Worm (Caenorhabditis elegans) whole organism, L1 larva: ENCODE results near the gene T01D3.3.
A peak's percentile ranks its signal among the peaks of the same experiment; 100 is the strongest.

Experiments used
- C04F5.9 ChIP-seq: sonication (generic microtip); optimal IDR thresholded peaks from 2 replicates; lab custom pipeline; 2016; ENCODE audit warnings: missing genetic modification characterization, missing compliant biosample characterization
- F16B12.6 ChIP-seq: fragments of 150-350 bp; optimal IDR thresholded peaks from 2 replicates; lab custom pipeline; 2014; ENCODE audit warnings: missing biosample characterization, missing genetic modification characterization
- Y116A8C.19 ChIP-seq: sonication (generic microtip); optimal IDR thresholded peaks from 2 replicates; lab custom pipeline; 2016; ENCODE audit warnings: missing compliant biosample characterization, missing genetic modification characterization, borderline replicate concordance
- blmp-1 ChIP-seq: fragments of 150-350 bp; optimal IDR thresholded peaks from 2 replicates; lab custom pipeline; 2014; ENCODE audit warnings: missing biosample characterization, missing genetic modification characterization
- ceh-63 ChIP-seq: fragments of 200-800 bp; sonication (Bioruptor generic); optimal IDR thresholded peaks from 2 replicates; lab custom pipeline; 2018; ENCODE audit warnings: mild to moderate bottlenecking, missing genetic modification characterization, missing compliant biosample characterization
- ceh-8 ChIP-seq: fragments of 200-800 bp; sonication (Bioruptor generic); optimal IDR thresholded peaks from 2 replicates; lab custom pipeline; 2018; ENCODE audit warnings: mild to moderate bottlenecking, missing genetic modification characterization, moderate library complexity, missing compliant biosample characterization
- ceh-82 ChIP-seq, 3 experiments: fragments of 150-350 bp in 1 of 3; sonication (generic microtip) in 2 of 3; optimal IDR thresholded peaks; 2 replicates each; lab custom pipeline; 2014 to 2017; ENCODE audit warnings: missing biosample characterization in 3 of 3, missing genetic modification characterization in 3 of 3
- ceh-90 ChIP-seq: sonication (generic microtip); optimal IDR thresholded peaks from 2 replicates; lab custom pipeline; 2016; ENCODE audit warnings: missing genetic modification characterization, missing compliant biosample characterization
- efl-1 ChIP-seq, 4 experiments: fragments of 150-350 bp; optimal IDR thresholded peaks in 3 of 4; peaks in 1 of 4; 1 replicate in 1 of 4; 2 replicates in 3 of 4; lab custom pipeline; 2014; ENCODE audit warnings: missing biosample characterization in 2 of 4, missing genetic modification characterization in 2 of 4, missing genetic modification reagents in 2 of 4
- efl-3 ChIP-seq: fragments of 200-800 bp; sonication (Bioruptor generic); optimal IDR thresholded peaks from 2 replicates; lab custom pipeline; 2018; ENCODE audit warnings: mild to moderate bottlenecking, missing genetic modification characterization, missing compliant biosample characterization
- egl-27 ChIP-seq, 2 experiments: fragments of 150-350 bp in 1 of 2; sonication (generic microtip); optimal IDR thresholded peaks; 3 replicates each; lab custom pipeline; 2017 to 2018; ENCODE audit warnings: missing biosample characterization in 2 of 2, missing genetic modification characterization in 2 of 2, missing genetic modification reagents in 2 of 2
- ets-5 ChIP-seq: fragments of 200-800 bp; sonication (Bioruptor generic); IDR thresholded peaks from 2 replicates; pipeline ENCODE4 v1.3.6; 2022; ENCODE audit warnings: missing genetic modification characterization, missing compliant biosample characterization
- fkh-10 ChIP-seq: sonication (generic microtip); optimal IDR thresholded peaks from 2 replicates; lab custom pipeline; 2017; ENCODE audit warnings: missing biosample characterization, missing genetic modification reagents, missing genetic modification characterization
- fkh-4 ChIP-seq: sonication (generic microtip); optimal IDR thresholded peaks from 2 replicates; lab custom pipeline; 2016; ENCODE audit warnings: missing compliant biosample characterization, missing genetic modification characterization, borderline replicate concordance
- fkh-8 ChIP-seq: sonication (generic microtip); optimal IDR thresholded peaks from 2 replicates; lab custom pipeline; 2016; ENCODE audit warnings: mild to moderate bottlenecking, missing genetic modification characterization, missing compliant biosample characterization
- fos-1 ChIP-seq: fragments of 150-350 bp; optimal IDR thresholded peaks from 2 replicates; lab custom pipeline; 2014; ENCODE audit warnings: missing biosample characterization, missing genetic modification characterization
- hlh-4 ChIP-seq: sonication (generic microtip); optimal IDR thresholded peaks from 2 replicates; lab custom pipeline; 2016; ENCODE audit warnings: mild to moderate bottlenecking, missing genetic modification characterization, missing compliant biosample characterization
- hpl-2 ChIP-seq: fragments of 150-350 bp; optimal IDR thresholded peaks from 2 replicates; lab custom pipeline; 2014; ENCODE audit warnings: missing biosample characterization, missing genetic modification reagents, missing genetic modification characterization
- irx-1 ChIP-seq: sonication (generic microtip); optimal IDR thresholded peaks from 2 replicates; lab custom pipeline; 2016; ENCODE audit warnings: missing genetic modification characterization, missing compliant biosample characterization
- jun-1 ChIP-seq: fragments of 150-350 bp; optimal IDR thresholded peaks from 2 replicates; lab custom pipeline; 2014; ENCODE audit warnings: missing biosample characterization, missing genetic modification reagents, missing genetic modification characterization
- lin-13 ChIP-seq: fragments of 150-350 bp; optimal IDR thresholded peaks from 2 replicates; lab custom pipeline; 2014; ENCODE audit warnings: missing biosample characterization, missing genetic modification reagents, missing genetic modification characterization
- lin-14 ChIP-seq: fragments of 200-800 bp; sonication (Bioruptor generic); optimal IDR thresholded peaks from 2 replicates; lab custom pipeline; 2018; ENCODE audit warnings: mild to moderate bottlenecking, missing genetic modification characterization, moderate library complexity, missing compliant biosample characterization
- lin-15B ChIP-seq: fragments of 150-350 bp; sonication (generic microtip); optimal IDR thresholded peaks from 3 replicates; lab custom pipeline; 2014; ENCODE audit warnings: missing biosample characterization, missing genetic modification characterization
- mab-9 ChIP-seq: fragments of 200-800 bp; sonication (Bioruptor generic); IDR thresholded peaks from 2 replicates; pipeline ENCODE4 v1.3.6; 2022; ENCODE audit warnings: missing genetic modification reagents, missing genetic modification characterization, missing compliant biosample characterization
- mdl-1 ChIP-seq, 2 experiments: fragments of 150-350 bp; optimal IDR thresholded peaks; 2 replicates each; lab custom pipeline; 2014 to 2017; ENCODE audit warnings: missing biosample characterization in 2 of 2, missing genetic modification characterization in 2 of 2, inconsistent platforms in 1 of 2
- mef-2 ChIP-seq: fragments of 150-350 bp; optimal IDR thresholded peaks from 2 replicates; lab custom pipeline; 2014; ENCODE audit warnings: missing biosample characterization, missing genetic modification characterization
- mep-1 ChIP-seq: fragments of 150-350 bp; optimal IDR thresholded peaks from 2 replicates; lab custom pipeline; 2014; ENCODE audit warnings: missing biosample characterization, missing genetic modification characterization
- nhr-11 ChIP-seq: fragments of 150-350 bp; optimal IDR thresholded peaks from 2 replicates; lab custom pipeline; 2014; ENCODE audit warnings: missing biosample characterization, missing genetic modification characterization
- nhr-12 ChIP-seq: sonication (generic microtip); optimal IDR thresholded peaks from 2 replicates; lab custom pipeline; 2017; ENCODE audit warnings: missing biosample characterization, missing genetic modification characterization
- nhr-237 ChIP-seq: fragments of 150-350 bp; optimal IDR thresholded peaks from 2 replicates; lab custom pipeline; 2014; ENCODE audit warnings: missing biosample characterization, missing genetic modification characterization
- nhr-71 ChIP-seq: sonication (generic microtip); optimal IDR thresholded peaks from 2 replicates; lab custom pipeline; 2016; ENCODE audit warnings: mild to moderate bottlenecking, missing genetic modification characterization, moderate library complexity, missing compliant biosample characterization
- nhr-77 ChIP-seq: fragments of 150-350 bp; optimal IDR thresholded peaks from 2 replicates; lab custom pipeline; 2014; ENCODE audit warnings: missing biosample characterization, missing genetic modification characterization
- nhr-90 ChIP-seq: sonication (generic microtip); optimal IDR thresholded peaks from 2 replicates; lab custom pipeline; 2016; ENCODE audit warnings: mild to moderate bottlenecking, missing genetic modification characterization, missing compliant biosample characterization; ENCODE audit not compliant: poor library complexity
- pag-3 ChIP-seq: sonication (generic microtip); optimal IDR thresholded peaks from 2 replicates; lab custom pipeline; 2017; ENCODE audit warnings: missing genetic modification characterization, mild to moderate bottlenecking, missing compliant biosample characterization, antibody characterized with exemption, borderline replicate concordance; ENCODE audit not compliant: insufficient read depth
- pax-3 ChIP-seq: fragments of 200-800 bp; sonication (Bioruptor generic); optimal IDR thresholded peaks from 2 replicates; lab custom pipeline; 2018; ENCODE audit warnings: mild to moderate bottlenecking, missing genetic modification characterization, moderate library complexity, missing compliant biosample characterization
- pqm-1 ChIP-seq: sonication (generic microtip); optimal IDR thresholded peaks from 3 replicates; lab custom pipeline; 2017; ENCODE audit warnings: missing biosample characterization, missing genetic modification characterization
- rnt-1 ChIP-seq: sonication (generic microtip); optimal IDR thresholded peaks from 2 replicates; lab custom pipeline; 2016; ENCODE audit warnings: mild to moderate bottlenecking, missing genetic modification characterization, moderate library complexity, missing compliant biosample characterization
- skn-1 ChIP-seq: fragments of 150-350 bp; optimal IDR thresholded peaks from 2 replicates; lab custom pipeline; 2014; ENCODE audit warnings: missing biosample characterization, missing genetic modification characterization
- sptf-1 ChIP-seq: fragments of 150-350 bp; optimal IDR thresholded peaks from 2 replicates; lab custom pipeline; 2014; ENCODE audit warnings: missing biosample characterization, missing genetic modification characterization
- sup-37 ChIP-seq: fragments of 200-800 bp; sonication (Bioruptor generic); optimal IDR thresholded peaks from 2 replicates; lab custom pipeline; 2018; ENCODE audit warnings: mild to moderate bottlenecking, missing genetic modification characterization, missing compliant biosample characterization
- swsn-7 ChIP-seq: sonication (generic microtip); optimal IDR thresholded peaks from 2 replicates; lab custom pipeline; 2016; ENCODE audit warnings: missing genetic modification characterization, missing compliant biosample characterization
- tbx-2 ChIP-seq: sonication (generic microtip); optimal IDR thresholded peaks from 2 replicates; lab custom pipeline; 2016; ENCODE audit warnings: missing genetic modification characterization, missing compliant biosample characterization
- tlp-1 ChIP-seq: fragments of 150-350 bp; optimal IDR thresholded peaks from 2 replicates; lab custom pipeline; 2014; ENCODE audit warnings: missing biosample characterization, missing genetic modification characterization
- unc-86 ChIP-seq: sonication (generic microtip); optimal IDR thresholded peaks from 2 replicates; lab custom pipeline; 2016; ENCODE audit warnings: missing genetic modification characterization, missing compliant biosample characterization
- unc-98 ChIP-seq: fragments of 200-800 bp; sonication (Bioruptor generic); IDR thresholded peaks from 2 replicates; pipeline ENCODE4 v1.3.6; 2022; ENCODE audit warnings: missing genetic modification characterization, missing compliant biosample characterization
- vab-15 ChIP-seq: sonication (generic microtip); optimal IDR thresholded peaks from 2 replicates; lab custom pipeline; 2017; ENCODE audit warnings: missing genotype, mild to moderate bottlenecking, missing genetic modification characterization, missing compliant biosample characterization
- xbp-1 ChIP-seq: sonication (generic microtip); optimal IDR thresholded peaks from 2 replicates; lab custom pipeline; 2016; ENCODE audit warnings: missing genetic modification characterization, missing compliant biosample characterization
- zip-4 ChIP-seq: fragments of 200-800 bp; sonication (Bioruptor generic); optimal IDR thresholded peaks from 2 replicates; lab custom pipeline; 2018; ENCODE audit warnings: mild to moderate bottlenecking, missing genetic modification characterization, moderate library complexity, missing compliant biosample characterization

T01D3.3 gene

DNA sequence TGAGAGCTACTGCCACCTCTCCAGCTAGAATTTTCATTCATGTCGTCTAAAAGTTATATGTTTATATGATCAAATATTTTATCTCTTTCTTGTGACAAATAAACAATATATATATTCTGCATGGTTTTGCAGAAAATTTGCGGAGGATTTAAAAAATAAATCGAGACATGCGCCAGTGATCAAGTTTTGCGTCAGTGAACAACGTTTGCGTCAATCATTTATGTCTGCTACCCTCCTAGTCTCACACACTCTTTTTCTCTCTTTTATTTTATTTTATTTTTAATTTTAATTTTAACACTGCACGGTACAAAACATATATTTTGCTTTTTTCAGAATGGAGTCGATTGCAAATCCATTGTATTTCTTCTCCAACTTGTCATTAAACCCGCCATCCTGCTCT, 25.5 kb upstream of the T01D3.3 start, which contains the start of the genes tag-65 and ccz-1 (continued):
- TF ChIP-seq F16B12.6 (tag; lab: Kevin White, UChicago) (peak; percentile 54), nhr-71 (peak; percentile 96), sup-37 (GFP tag; lab: Kevin White, UChicago) (peak; percentile 66), ets-5 (GFP tag; lab: Robert Waterston, UW) (no peak), sptf-1 (tag; lab: Kevin White, UChicago) (no peak), efl-1 (optimal IDR thresholded peaks at IDR 0.05; lab: Kevin White, UChicago) (peak; percentile 85 to 87), efl-1 (GFP tag; optimal IDR thresholded peaks at IDR 0.05 in 1 of 2; lab: Kevin White, UChicago) (peak; percentile 84 to 98), nhr-90 (peak; percentile 94), ceh-82 (tag; optimal IDR thresholded peaks at IDR 0.05; lab: Kevin White, UChicago) (peak; percentile 87 to 92 (median 88)), ceh-90 (tag; lab: Kevin White, UChicago) (no peak), irx-1 (tag; lab: Kevin White, UChicago) (peak; percentile 89), xbp-1 (peak; percentile 87), pqm-1 (tag; lab: Kevin White, UChicago) (no peak), fkh-4 (tag; lab: Kevin White, UChicago) (peak; percentile 69), ceh-63 (peak; percentile 4), nhr-11 (tag; lab: Kevin White, UChicago) (peak; percentile 90), nhr-12 (no peak), lin-13 (GFP tag; lab: Kevin White, UChicago) (peak; percentile 84), tlp-1 (tag; lab: Kevin White, UChicago) (no peak)
- TF ChIP-seq, all 84 proteins: peak for 63

DNA sequence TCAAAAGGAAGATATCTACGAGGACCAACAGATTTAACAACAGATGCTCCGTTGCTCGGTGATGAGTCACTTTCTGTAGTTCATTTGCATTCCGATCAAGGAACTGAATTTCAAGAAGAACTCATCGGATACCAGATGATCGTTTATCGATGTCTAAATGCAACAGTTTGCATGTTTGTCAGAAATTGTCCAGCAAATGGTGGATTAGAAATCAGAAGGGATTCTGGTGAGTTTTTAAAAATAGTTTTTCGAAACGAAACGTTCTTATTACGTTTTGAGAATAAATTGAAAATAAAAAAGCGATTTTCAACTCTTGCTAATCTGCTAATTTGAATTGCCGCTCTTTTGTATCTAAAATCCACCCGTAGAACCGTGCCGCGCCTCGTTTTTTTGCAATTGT, 24.2 kb upstream of the T01D3.3 start:
- no peak for TF ChIP-seq C04F5.9 (tag; lab: Kevin White, UChicago)

ce11 chrV:13681445-13681844, 22.6 kb upstream of the T01D3.3 start:
- TF ChIP-seq tbx-2 (tag; lab: Kevin White, UChicago) (no peak), unc-86 (no peak), ceh-82 (tag; optimal IDR thresholded peaks at IDR 0.05; lab: Kevin White, UChicago) (no peak), zip-4 (no peak), F16B12.6 (tag; lab: Kevin White, UChicago) (no peak), mef-2 (tag; lab: Kevin White, UChicago) (no peak), lin-14 (peak; percentile 47), mab-9 (GFP tag; lab: Robert Waterston, UW) (peak; percentile 12; the same call in 1 of the 2 replicates), pag-3 (tag; lab: Kevin White, UChicago) (no peak), egl-27 (tag; optimal IDR thresholded peaks at IDR 0.05; lab: Kevin White, UChicago) (no peak), fkh-10 (GFP tag; lab: Kevin White, UChicago) (peak; percentile 82), hlh-4 (tag; lab: Kevin White, UChicago) (no peak), jun-1 (tag; lab: Kevin White, UChicago) (no peak), swsn-7 (tag; lab: Kevin White, UChicago) (no peak), rnt-1 (tag; lab: Kevin White, UChicago) (no peak), vab-15 (no peak), tlp-1 (tag; lab: Kevin White, UChicago) (no peak), blmp-1 (tag; lab: Kevin White, UChicago) (no peak), lin-15B (no peak), nhr-12 (no peak), nhr-71 (peak; percentile 2), pax-3 (tag; lab: Kevin White, UChicago) (no peak), hpl-2 (no peak), ceh-8 (GFP tag; lab: Kevin White, UChicago) (no peak), fos-1 (tag; lab: Kevin White, UChicago) (no peak), Y116A8C.19 (tag; lab: Kevin White, UChicago) (no peak), ets-5 (GFP tag; lab: Robert Waterston, UW) (no peak), unc-98 (GFP tag; lab: Robert Waterston, UW) (no peak), skn-1 (tag; lab: Kevin White, UChicago) (no peak), efl-3 (GFP tag; lab: Kevin White, UChicago) (no peak), lin-13 (GFP tag; lab: Kevin White, UChicago) (no peak), mep-1 (tag; lab: Kevin White, UChicago) (no peak), fkh-8 (tag; lab: Kevin White, UChicago) (no peak), nhr-77 (no peak), nhr-237 (tag; lab: Kevin White, UChicago) (no peak), xbp-1 (no peak), mdl-1 (tag; optimal IDR thresholded peaks at IDR 0.05; lab: Kevin White, UChicago) (no peak)
